Fruit fly (Drosophila melanogaster): ENCODE results near the gene maca.

Gene maca

dm6 chr3R:15536918-15537716 lies 42.7 kb downstream of the maca start, which contains the start of gene AOX1:
Gene AOX1, minus strand, starts transcription at chr3R:15537292.
- TF ChIP-seq Ets21C (GFP tag; optimal IDR thresholded peaks at IDR 0.05), result no peak
- peak; percentile 57 for TF ChIP-seq vri (GFP tag; optimal IDR thresholded peaks at IDR 0.05)

dm6 chr3R:15540932-15541331 lies 46.5 kb downstream of the maca start:
- TF ChIP-seq CG1621 (tag; optimal IDR thresholded peaks at IDR 0.05) (no peak), cyc (GFP tag; optimal IDR thresholded peaks at IDR 0.05) (peak; percentile 3), CG10669 (GFP tag; optimal IDR thresholded peaks at IDR 0.05) (no peak), Hr38 (GFP tag; optimal IDR thresholded peaks at IDR 0.05) (no peak), pdm3 (GFP tag; optimal IDR thresholded peaks at IDR 0.05) (peak; percentile 55), CG32006 (GFP tag; optimal IDR thresholded peaks at IDR 0.05) (peak; percentile 76), CG6808 (GFP tag; optimal IDR thresholded peaks at IDR 0.05) (no peak), OdsH (GFP tag; optimal IDR thresholded peaks at IDR 0.05) (peak; percentile 48), Eip78C (GFP tag) (peak; percentile 89), Eip93F (GFP tag; optimal IDR thresholded peaks at IDR 0.05) (no peak), Ets21C (GFP tag; optimal IDR thresholded peaks at IDR 0.05) (no peak), Eip75B (GFP tag; optimal IDR thresholded peaks at IDR 0.05) (peak; percentile 34), CG9139 (GFP tag; optimal IDR thresholded peaks at IDR 0.05) (no peak), CG11762 (GFP tag; optimal IDR thresholded peaks at IDR 0.05; ENCODE audit: insufficient read depth) (no peak), esn (GFP tag; optimal IDR thresholded peaks at IDR 0.05) (peak; percentile 32), Ets96B (tag; optimal IDR thresholded peaks at IDR 0.05) (no peak), Met (GFP tag; optimal IDR thresholded peaks at IDR 0.05) (peak; percentile 28), fkh (GFP tag; optimal IDR thresholded peaks at IDR 0.05) (no peak), CG8119 (GFP tag; IDR thresholded peaks at IDR 0.05) (peak; percentile 76), ss (GFP tag; optimal IDR thresholded peaks at IDR 0.05) (no peak), fd85E (GFP tag; optimal IDR thresholded peaks at IDR 0.05) (no peak), Sox14 (GFP tag; optimal IDR thresholded peaks at IDR 0.05) (peak; percentile 38), topi (GFP tag; optimal IDR thresholded peaks at IDR 0.05) (peak; percentile 29), CG34406 (GFP tag; optimal IDR thresholded peaks at IDR 0.05) (no peak), CG3919 (GFP tag; optimal IDR thresholded peaks at IDR 0.05) (no peak), eg (GFP tag; IDR thresholded peaks at IDR 0.05) (peak; percentile 68), CG31627 (GFP tag; optimal IDR thresholded peaks at IDR 0.05) (peak; percentile 15), CG6163 (GFP tag; IDR thresholded peaks at IDR 0.05) (peak; percentile 51; the same call in 2 of the 3 replicates), CG3032 (tag; optimal IDR thresholded peaks at IDR 0.05) (no peak), acj6 (GFP tag; optimal IDR thresholded peaks at IDR 0.05) (no peak), fd59A (GFP tag; optimal IDR thresholded peaks at IDR 0.05) (no peak), CG6276 (GFP tag; optimal IDR thresholded peaks at IDR 0.05) (peak; percentile 56), Lpt (GFP tag; optimal IDR thresholded peaks at IDR 0.05) (peak; percentile 27), CG7368 (GFP tag; optimal IDR thresholded peaks at IDR 0.05) (no peak), Smox (GFP tag; optimal IDR thresholded peaks at IDR 0.05) (peak; percentile 29), CG6792 (GFP tag; optimal IDR thresholded peaks at IDR 0.05) (peak; percentile 38), vri (GFP tag; optimal IDR thresholded peaks at IDR 0.05) (no peak), salr (GFP tag; optimal IDR thresholded peaks at IDR 0.05) (peak in 1 of 2 experiments; percentile 33), Sox102F (GFP tag; optimal IDR thresholded peaks at IDR 0.05) (peak; percentile 23), Sox15 (GFP tag; optimal IDR thresholded peaks at IDR 0.05) (peak; percentile 0), dac (GFP tag; optimal IDR thresholded peaks at IDR 0.05) (peak; percentile 6), Blimp-1 (GFP tag; optimal IDR thresholded peaks at IDR 0.05) (no peak), CG4318 (GFP tag; optimal IDR thresholded peaks at IDR 0.05) (peak; percentile 49), CG8319 (GFP tag; optimal IDR thresholded peaks at IDR 0.05) (no peak), achi (GFP tag; optimal IDR thresholded peaks at IDR 0.05) (peak; percentile 55), CG11902 (GFP tag; optimal IDR thresholded peaks at IDR 0.05) (peak; percentile 14), CG8632 (GFP tag; optimal IDR thresholded peaks at IDR 0.05) (peak; percentile 26), Hr4 (GFP tag; optimal IDR thresholded peaks at IDR 0.05) (peak; percentile 72)
